Worm (Caenorhabditis elegans): ENCODE data around the gene pud-1.1.

DNA sequence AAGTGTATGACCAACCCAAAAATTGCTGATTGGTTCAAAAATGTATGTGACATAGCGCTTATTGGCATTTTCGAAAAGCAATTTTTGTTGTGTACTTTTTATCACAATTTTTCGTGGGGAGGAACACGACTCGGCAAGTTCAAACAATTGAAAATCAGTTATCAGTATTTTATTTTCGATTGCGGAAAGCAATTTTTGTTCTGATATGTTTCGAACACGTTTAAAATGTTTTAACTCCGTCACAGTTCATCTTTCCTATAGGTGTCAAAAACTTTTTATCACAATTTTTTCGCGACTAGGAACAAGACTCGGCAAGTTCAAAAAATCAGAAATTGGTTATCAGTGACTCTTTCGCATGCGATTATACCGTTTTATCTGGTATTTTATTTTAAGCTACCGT lies 22.0 kb upstream of the pud-1.1 start:
- TF ChIP-seq unc-62 (GFP tag; optimal IDR thresholded peaks at IDR 0.05) (no peak), nhr-25 (tag; optimal IDR thresholded peaks at IDR 0.05) (no peak)

Measured in whole organism, L3 larva.